Fruit fly (Drosophila melanogaster) whole organism, embryonic: ENCODE measurements around the gene CG45676.

Experiments
- ATbp ChIP-seq: fragments of 200-800 bp; sonication (Bioruptor generic); optimal IDR thresholded peaks from 2 replicates; lab custom pipeline; 2017; ENCODE audit warnings: missing biosample characterization, mild to moderate bottlenecking, missing genetic modification characterization, missing genetic modification reagents
- BEAF-32 ChIP-seq: fragments of 200-800 bp; sonication (Bioruptor generic); optimal IDR thresholded peaks from 3 replicates; lab custom pipeline; 2017; ENCODE audit warnings: missing biosample characterization, missing genetic modification characterization, mild to moderate bottlenecking, moderate library complexity, missing genetic modification reagents
- CG1024 ChIP-seq: fragments of 200-800 bp; sonication (Bioruptor generic); IDR thresholded peaks from 2 replicates; pipeline ENCODE4 v1.3.6; 2022; ENCODE audit warnings: missing biosample characterization, missing genetic modification characterization
- CG11723 ChIP-seq: fragments of 200-800 bp; sonication (Bioruptor generic); optimal IDR thresholded peaks from 2 replicates; lab custom pipeline; 2017; ENCODE audit warnings: missing biosample characterization, mild to moderate bottlenecking, missing genetic modification characterization
- CG12659 ChIP-seq: fragments of 200-800 bp; sonication (Bioruptor generic); optimal IDR thresholded peaks from 3 replicates; lab custom pipeline; 2017; ENCODE audit warnings: mild to moderate bottlenecking, missing biosample characterization, missing genetic modification reagents, missing genetic modification characterization
- CG13123 ChIP-seq: fragments of 200-800 bp; sonication (Bioruptor generic); optimal IDR thresholded peaks from 2 replicates; lab custom pipeline; 2016; ENCODE audit warnings: missing biosample characterization, missing genetic modification characterization
- CG13296 ChIP-seq: fragments of 200-800 bp; sonication (Bioruptor generic); optimal IDR thresholded peaks from 3 replicates; lab custom pipeline; 2018; ENCODE audit warnings: missing biosample characterization, mild to moderate bottlenecking, missing genetic modification characterization
- CG14050 ChIP-seq: fragments of 200-800 bp; sonication (Bioruptor generic); IDR thresholded peaks from 3 replicates; pipeline ENCODE4 v1.3.6; 2022; ENCODE audit warnings: missing biosample characterization, missing genetic modification characterization
- CG15269 ChIP-seq: fragments of 200-800 bp; sonication (Bioruptor generic); optimal IDR thresholded peaks from 2 replicates; lab custom pipeline; 2018; ENCODE audit warnings: missing biosample characterization, mild to moderate bottlenecking, missing genetic modification characterization, moderate library complexity
- CG15479 ChIP-seq: fragments of 200-800 bp; sonication (Bioruptor generic); optimal IDR thresholded peaks from 3 replicates; lab custom pipeline; 2019; ENCODE audit warnings: missing biosample characterization, mild to moderate bottlenecking, missing genetic modification characterization, moderate library complexity
- CG17385 ChIP-seq: fragments of 200-800 bp; sonication (Bioruptor generic); optimal IDR thresholded peaks from 3 replicates; lab custom pipeline; 2018; ENCODE audit warnings: missing biosample characterization, mild to moderate bottlenecking, missing genetic modification characterization
- CG17829 ChIP-seq: fragments of 200-800 bp; optimal IDR thresholded peaks from 2 replicates; lab custom pipeline; 2019; ENCODE audit warnings: missing biosample characterization, mild to moderate bottlenecking, missing genetic modification characterization, moderate library complexity
- CG18262 ChIP-seq: fragments of 200-800 bp; optimal IDR thresholded peaks from 3 replicates; lab custom pipeline; 2019; ENCODE audit warnings: missing biosample characterization, mild to moderate bottlenecking, missing genetic modification characterization, moderate library complexity
- CG2199 ChIP-seq: fragments of 200-800 bp; sonication (Bioruptor generic); IDR thresholded peaks from 3 replicates; pipeline ENCODE4 v1.3.6; 2022; ENCODE audit warnings: missing biosample characterization, missing genetic modification characterization
- CG2712 ChIP-seq: fragments of 200-800 bp; optimal IDR thresholded peaks from 3 replicates; lab custom pipeline; 2019; ENCODE audit warnings: missing biosample characterization, mild to moderate bottlenecking, missing genetic modification characterization, moderate library complexity
- CG4360 ChIP-seq: fragments of 200-800 bp; sonication (Bioruptor generic); IDR thresholded peaks from 2 replicates; pipeline ENCODE4 v1.3.6; 2022; ENCODE audit warnings: missing biosample characterization, missing genetic modification characterization
- CG4707 ChIP-seq: fragments of 200-800 bp; sonication (Bioruptor generic); optimal IDR thresholded peaks from 2 replicates; lab custom pipeline; 2018; ENCODE audit warnings: missing biosample characterization, mild to moderate bottlenecking, missing genetic modification characterization, moderate library complexity
- CG4854 ChIP-seq: fragments of 200-800 bp; sonication (Bioruptor generic); optimal IDR thresholded peaks from 2 replicates; lab custom pipeline; 2016; ENCODE audit warnings: missing biosample characterization, missing genetic modification characterization, inconsistent platforms
- CG6175 ChIP-seq: fragments of 200-800 bp; sonication (Bioruptor generic); IDR thresholded peaks from 3 replicates; pipeline ENCODE4 v1.3.6; 2022; ENCODE audit warnings: missing biosample characterization, missing genetic modification characterization
- CG6813 ChIP-seq: fragments of 200-800 bp; sonication (Bioruptor generic); optimal IDR thresholded peaks from 2 replicates; lab custom pipeline; 2017; ENCODE audit warnings: missing biosample characterization, missing genetic modification characterization, mild to moderate bottlenecking, moderate library complexity, missing genetic modification reagents
- CG7745 ChIP-seq: fragments of 200-800 bp; sonication (Bioruptor generic); optimal IDR thresholded peaks from 2 replicates; lab custom pipeline; 2018; ENCODE audit warnings: missing biosample characterization, mild to moderate bottlenecking, missing genetic modification characterization, moderate library complexity
- CG7987 ChIP-seq: fragments of 200-800 bp; sonication (Bioruptor generic); optimal IDR thresholded peaks from 2 replicates; lab custom pipeline; 2018; ENCODE audit warnings: missing biosample characterization, mild to moderate bottlenecking, missing genetic modification characterization, moderate library complexity
- CG8944 ChIP-seq: fragments of 200-800 bp; sonication (Bioruptor generic); optimal IDR thresholded peaks from 3 replicates; lab custom pipeline; 2016; ENCODE audit warnings: missing biosample characterization, missing genetic modification characterization
- Fer1 ChIP-seq: fragments of 200-800 bp; sonication (Bioruptor generic); optimal IDR thresholded peaks from 2 replicates; lab custom pipeline; 2017; ENCODE audit warnings: missing biosample characterization, mild to moderate bottlenecking, missing genetic modification characterization
- HHEX ChIP-seq: fragments of 200-800 bp; sonication (Bioruptor generic); optimal IDR thresholded peaks from 3 replicates; lab custom pipeline; 2017; ENCODE audit warnings: missing biosample characterization, mild to moderate bottlenecking, missing genetic modification characterization, missing genetic modification reagents
- Meics ChIP-seq: fragments of 200-800 bp; sonication (Bioruptor generic); optimal IDR thresholded peaks from 2 replicates; lab custom pipeline; 2017; ENCODE audit warnings: missing biosample characterization, mild to moderate bottlenecking, missing genetic modification characterization
- NC2α ChIP-seq: fragments of 200-800 bp; sonication (Bioruptor generic); optimal IDR thresholded peaks from 2 replicates; lab custom pipeline; 2016; ENCODE audit warnings: missing biosample characterization, missing genetic modification characterization
- NC2β ChIP-seq: fragments of 200-800 bp; sonication (Bioruptor generic); optimal IDR thresholded peaks from 2 replicates; lab custom pipeline; 2016; ENCODE audit warnings: missing biosample characterization, missing genetic modification characterization
- NFAT ChIP-seq: fragments of 200-800 bp; sonication (Bioruptor generic); IDR thresholded peaks from 2 replicates; pipeline ENCODE4 v1.3.6; 2022; ENCODE audit warnings: missing biosample characterization, missing genetic modification characterization
- Oli ChIP-seq: fragments of 200-800 bp; sonication (Bioruptor generic); optimal IDR thresholded peaks from 2 replicates; lab custom pipeline; 2018; ENCODE audit warnings: missing biosample characterization, mild to moderate bottlenecking, missing genetic modification characterization, moderate library complexity
- Six4 ChIP-seq: fragments of 200-800 bp; sonication (Bioruptor generic); optimal IDR thresholded peaks from 2 replicates; lab custom pipeline; 2016; ENCODE audit warnings: missing biosample characterization, missing genetic modification characterization
- Usf ChIP-seq: fragments of 200-800 bp; sonication (Bioruptor generic); optimal IDR thresholded peaks from 2 replicates; lab custom pipeline; 2017; ENCODE audit warnings: missing genotype, missing biosample characterization, missing genetic modification characterization
- br ChIP-seq: fragments of >200 bp; optimal IDR thresholded peaks from 2 replicates; lab custom pipeline; 2017
- corto ChIP-seq: fragments of 200-800 bp; sonication (Bioruptor generic); optimal IDR thresholded peaks from 2 replicates; lab custom pipeline; 2016; ENCODE audit warnings: missing biosample characterization, mild to moderate bottlenecking, missing genetic modification characterization, moderate library complexity
- dan ChIP-seq: fragments of 200-800 bp; sonication (Bioruptor generic); IDR thresholded peaks from 2 replicates; pipeline ENCODE4 v1.3.6; 2022; ENCODE audit warnings: missing biosample characterization, missing genetic modification characterization
- dati ChIP-seq: fragments of 200-800 bp; sonication (Bioruptor generic); IDR thresholded peaks from 2 replicates; pipeline ENCODE4 v1.3.6; 2022; ENCODE audit warnings: missing biosample characterization, missing genetic modification characterization
- dmrt11E ChIP-seq: fragments of 200-800 bp; sonication (Bioruptor generic); optimal IDR thresholded peaks from 3 replicates; lab custom pipeline; 2018; ENCODE audit warnings: missing biosample characterization, mild to moderate bottlenecking, missing genetic modification characterization, moderate library complexity
- ems ChIP-seq: fragments of 200-800 bp; sonication (Bioruptor generic); optimal IDR thresholded peaks from 3 replicates; lab custom pipeline; 2016; ENCODE audit warnings: missing biosample characterization, missing genetic modification characterization
- fd102C ChIP-seq: fragments of 200-800 bp; sonication (Bioruptor generic); optimal IDR thresholded peaks from 2 replicates; lab custom pipeline; 2018; ENCODE audit warnings: missing biosample characterization, mild to moderate bottlenecking, missing genetic modification characterization, moderate library complexity
- fu2 ChIP-seq: fragments of 200-800 bp; sonication (Bioruptor generic); optimal IDR thresholded peaks from 2 replicates; lab custom pipeline; 2016; ENCODE audit warnings: missing biosample characterization, missing genetic modification characterization
- gsb ChIP-seq: fragments of 200-800 bp; sonication (Bioruptor generic); IDR thresholded peaks from 2 replicates; pipeline ENCODE4 v1.3.6; 2022; ENCODE audit warnings: missing biosample characterization, missing genetic modification characterization
- kay ChIP-seq: fragments of 200-800 bp; sonication (Bioruptor generic); optimal IDR thresholded peaks from 2 replicates; lab custom pipeline; 2016; ENCODE audit warnings: missing biosample characterization, missing genetic modification characterization
- p53 ChIP-seq: fragments of 200-800 bp; sonication (Bioruptor generic); optimal IDR thresholded peaks from 2 replicates; lab custom pipeline; 2016; ENCODE audit warnings: missing biosample characterization, missing genetic modification characterization
- pan ChIP-seq, 4 experiments: fragments of >200 bp in 3 of 4; fragments of 200-800 bp in 1 of 4; sonication (Bioruptor generic) in 1 of 4; optimal IDR thresholded peaks in 3 of 4; IDR thresholded peaks in 1 of 4; 2 replicates each; pipeline versions ENCODE4 v1.3.6 to Lab custom; 2017 to 2022; ENCODE audit warnings: missing biosample characterization in 2 of 4, missing genetic modification characterization in 2 of 4, mixed read lengths in 1 of 4
- pita ChIP-seq: fragments of 200-800 bp; sonication (Bioruptor generic); optimal IDR thresholded peaks from 2 replicates; lab custom pipeline; 2017; ENCODE audit warnings: missing biosample characterization, mild to moderate bottlenecking, missing genetic modification characterization
- ro ChIP-seq: fragments of 200-800 bp; sonication (Bioruptor generic); IDR thresholded peaks from 2 replicates; pipeline ENCODE4 v1.3.6; 2022; ENCODE audit warnings: missing biosample characterization, missing genetic modification characterization
- tin ChIP-seq: fragments of 200-800 bp; sonication (Bioruptor generic); optimal IDR thresholded peaks from 3 replicates; lab custom pipeline; 2016; ENCODE audit warnings: missing biosample characterization, missing genetic modification characterization
- z ChIP-seq: fragments of 200-800 bp; sonication (Bioruptor generic); IDR thresholded peaks from 3 replicates; pipeline ENCODE4 v1.3.6; 2022; ENCODE audit warnings: missing biosample characterization, missing genetic modification characterization

Gene CG45676

dm6 chr3R:11372053-11373016, 46.4 kb upstream of the CG45676 start (continued):
- TF ChIP-seq kay (GFP tag; lab: Kevin White, UChicago) (no peak), CG6175 (GFP tag; lab: Robert Waterston, UW) (peak; percentile 69; the same call in 2 of the 3 replicates), pan (optimal IDR thresholded peaks at IDR 0.05; lab: Kevin White, UChicago) (no peak), pan (GFP tag; optimal IDR thresholded peaks at IDR 0.05 in 1 of 2, IDR thresholded peaks at IDR 0.05 in 1 of 2) (peak in 1 of 2 experiments; percentile 19), dmrt11E (no peak), Six4 (GFP tag; lab: Kevin White, UChicago) (no peak), ems (peak; percentile 16), br (lab: Kevin White, UChicago) (no peak), BEAF-32 (GFP tag; lab: Kevin White, UChicago) (no peak), CG13123 (GFP tag; lab: Kevin White, UChicago) (no peak), CG17829 (tag; lab: Kevin White, UChicago) (peak; percentile 66), Usf (GFP tag; lab: Kevin White, UChicago) (no peak), CG8944 (no peak), dan (GFP tag; lab: Robert Waterston, UW) (no peak), Oli (tag; lab: Kevin White, UChicago) (no peak), CG13296 (no peak), CG4854 (no peak), CG15269 (tag; lab: Kevin White, UChicago) (no peak), CG17385 (no peak), NC2α (GFP tag; lab: Kevin White, UChicago) (peak; percentile 22), ATbp (GFP tag; lab: Kevin White, UChicago) (no peak), CG4360 (peak; percentile 94), CG4707 (GFP tag; lab: Kevin White, UChicago) (no peak), NC2β (GFP tag; lab: Kevin White, UChicago) (no peak), HHEX (GFP tag; lab: Kevin White, UChicago) (peak; percentile 29), CG1024 (peak; percentile 41; the same call in 1 of the 2 replicates), CG12659 (GFP tag; lab: Kevin White, UChicago) (no peak), gsb (GFP tag; lab: Robert Waterston, UW) (no peak), fu2 (GFP tag; lab: Kevin White, UChicago) (no peak), CG7987 (no peak), CG7745 (tag; lab: Kevin White, UChicago) (no peak), pita (GFP tag; lab: Kevin White, UChicago) (no peak), corto (GFP tag; lab: Kevin White, UChicago) (no peak), fd102C (GFP tag; lab: Kevin White, UChicago) (peak; percentile 53), CG2199 (GFP tag; lab: Robert Waterston, UW) (peak; percentile 40; the same call in 1 of the 3 replicates), z (GFP tag; lab: Robert Waterston, UW) (peak; percentile 67; the same call in 2 of the 3 replicates), CG11723 (GFP tag; lab: Kevin White, UChicago) (peak; percentile 40), CG18262 (tag; lab: Kevin White, UChicago) (no peak), CG6813 (GFP tag; lab: Kevin White, UChicago) (no peak), CG2712 (peak; percentile 43), Meics (GFP tag; lab: Kevin White, UChicago) (no peak), Fer1 (GFP tag; lab: Kevin White, UChicago) (no peak), dati (GFP tag; lab: Robert Waterston, UW) (no peak), tin (no peak), CG14050 (GFP tag; lab: Robert Waterston, UW) (no peak), ro (no peak), NFAT (GFP tag; lab: Robert Waterston, UW) (no peak), CG15479 (peak; percentile 15), p53 (GFP tag; lab: Kevin White, UChicago) (no peak)
